Worm (Caenorhabditis elegans): ENCODE results near the gene osm-10.

DNA sequence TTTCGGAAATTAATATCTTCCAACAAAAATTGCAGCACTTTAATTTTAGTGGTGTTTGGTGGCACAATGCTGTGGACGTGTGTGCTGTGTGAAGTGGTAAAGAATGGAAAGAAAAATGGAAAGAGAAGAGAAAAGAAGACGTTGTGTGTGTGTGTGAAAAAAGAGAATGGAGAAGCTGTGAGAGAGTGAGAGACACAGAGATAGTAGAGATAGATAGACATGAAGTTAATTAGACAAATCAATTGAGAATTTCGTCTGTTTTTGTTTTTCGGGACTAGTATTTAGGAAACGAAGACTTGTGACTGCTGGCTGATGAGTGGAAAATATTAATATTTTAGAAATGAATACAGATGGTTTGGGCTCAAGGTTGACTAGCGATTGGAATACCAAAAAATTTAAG lies 48.1 kb downstream of the osm-10 start:
- no peak for TF ChIP-seq let-526 (GFP tag; IDR thresholded peaks at IDR 0.05)
- no peak for TF ChIP-seq snpc-3.4 (tag; optimal IDR thresholded peaks at IDR 0.05)
